Fruit fly (Drosophila melanogaster) whole organism: Measurements from ENCODE around the gene CG17991.

ENCODE experiments used
- CG8478 ChIP-seq: fragments of >200 bp; optimal IDR thresholded peaks from 2 replicates; lab custom pipeline; 2018; ENCODE audit warnings: inconsistent platforms
- Dll ChIP-seq: fragments of >200 bp; optimal IDR thresholded peaks from 2 replicates; lab custom pipeline; 2017
- EcR ChIP-seq, 2 experiments: fragments of >200 bp; optimal IDR thresholded peaks; 2 replicates each; lab custom pipeline; 2017; ENCODE audit warnings: missing biosample characterization in 2 of 2, missing genetic modification characterization in 2 of 2, missing genetic modification reagents in 2 of 2
- pan ChIP-seq: fragments of >200 bp; optimal IDR thresholded peaks from 2 replicates; lab custom pipeline; 2017
- psq ChIP-seq: fragments of >200 bp; optimal IDR thresholded peaks from 2 replicates; lab custom pipeline; 2017
- usp ChIP-seq: fragments of >200 bp; optimal IDR thresholded peaks from 2 replicates; lab custom pipeline; 2017; ENCODE audit warnings: missing biosample characterization, missing genetic modification characterization, mixed read lengths

Gene CG17991

dm6 chr3R:27274533-27275447, 33.7 kb downstream of the CG17991 start, which contains the start of gene CG5938:
Gene CG5938 (plus strand): TSS chr3R:27274794.
- no peak for TF ChIP-seq Dll (lab: Kevin White, UChicago)
- TF ChIP-seq EcR (GFP tag; optimal IDR thresholded peaks at IDR 0.05; lab: Kevin White, UChicago): no peak
- TF ChIP-seq psq: no peak
- no peak for TF ChIP-seq pan (lab: Kevin White, UChicago)
- TF ChIP-seq usp (GFP tag; lab: Kevin White, UChicago): no peak
- TF ChIP-seq CG8478: no peak

dm6 chr3R:27279478-27279877, 38.4 kb downstream of the CG17991 start:
- TF ChIP-seq psq: no peak
- no peak for TF ChIP-seq Dll (lab: Kevin White, UChicago)
- no peak for TF ChIP-seq usp (GFP tag; lab: Kevin White, UChicago)
- TF ChIP-seq pan (lab: Kevin White, UChicago): no peak
- no peak for TF ChIP-seq CG8478
- TF ChIP-seq EcR (GFP tag; optimal IDR thresholded peaks at IDR 0.05; lab: Kevin White, UChicago): no peak

dm6 chr3R:27281022-27281810, 40.1 kb downstream of the CG17991 start:
- TF ChIP-seq Dll (lab: Kevin White, UChicago) (peak; percentile 70), pan (lab: Kevin White, UChicago) (no peak)

- TF ChIP-seq psq (no peak), EcR (GFP tag; optimal IDR thresholded peaks at IDR 0.05; lab: Kevin White, UChicago) (no peak), pan (lab: Kevin White, UChicago) (no peak), usp (GFP tag; lab: Kevin White, UChicago) (no peak), CG8478 (no peak), Dll (lab: Kevin White, UChicago) (no peak)
These were observed 40.7 kb downstream of the CG17991 start for dm6 chr3R:27281811-27282131.

dm6 chr3R:27282286-27282685, 41.2 kb downstream of the CG17991 start, which contains the start of gene mrt:
Gene mrt (minus strand): TSS chr3R:27282661.
- TF ChIP-seq psq (no peak), CG8478 (no peak), usp (GFP tag; lab: Kevin White, UChicago) (no peak), pan (lab: Kevin White, UChicago) (no peak), Dll (lab: Kevin White, UChicago) (no peak), EcR (GFP tag; optimal IDR thresholded peaks at IDR 0.05; lab: Kevin White, UChicago) (no peak)

- TF ChIP-seq CG8478 (no peak), usp (GFP tag; lab: Kevin White, UChicago) (no peak), psq (no peak), Dll (lab: Kevin White, UChicago) (no peak), EcR (GFP tag; optimal IDR thresholded peaks at IDR 0.05; lab: Kevin White, UChicago) (no peak), pan (lab: Kevin White, UChicago) (no peak)
These were observed 42.6 kb downstream of the CG17991 start, which contains the start of gene CG3368 for dm6 chr3R:27283645-27284044. Gene CG3368 (plus strand): TSS chr3R:27283780.

- TF ChIP-seq Dll (lab: Kevin White, UChicago): peak; percentile 34
- no peak for TF ChIP-seq CG8478
These were observed 47.4 kb downstream of the CG17991 start, which contains the start of the genes bigmax and Hmu for dm6 chr3R:27288202-27289135. Gene bigmax (minus strand): TSS chr3R:27288526. Gene Hmu (plus strand): TSS chr3R:27288769.

dm6 chr3R:27289638-27290037, 48.6 kb downstream of the CG17991 start:
- TF ChIP-seq Dll (lab: Kevin White, UChicago): no peak
- no peak for TF ChIP-seq psq
- TF ChIP-seq usp (GFP tag; lab: Kevin White, UChicago): no peak
- no peak for TF ChIP-seq pan (lab: Kevin White, UChicago)
- TF ChIP-seq CG8478: no peak
- TF ChIP-seq EcR (GFP tag; optimal IDR thresholded peaks at IDR 0.05; lab: Kevin White, UChicago): no peak
